Worm (Caenorhabditis elegans) whole organism, midembryonic: ENCODE measurements around the gene nra-1.
A peak's percentile ranks its signal among the peaks of the same experiment; 100 is the strongest.

Experiments
- T22C8.4 ChIP-seq: fragments of 200-800 bp; sonication (Bioruptor generic); IDR thresholded peaks from 2 replicates; pipeline ENCODE4 v1.3.6; 2022; ENCODE audit warnings: missing genetic modification characterization, missing compliant biosample characterization
- med-1 ChIP-seq: sonication (generic microtip); optimal IDR thresholded peaks from 2 replicates; lab custom pipeline; 2017; ENCODE audit warnings: missing genetic modification characterization, mild to moderate bottlenecking, missing compliant biosample characterization, antibody characterized with exemption, missing genetic modification reagents; ENCODE audit not compliant: insufficient read depth
- ztf-23 ChIP-seq: fragments of 200-800 bp; sonication (Bioruptor generic); IDR thresholded peaks from 2 replicates; pipeline ENCODE4 v1.3.6; 2022; ENCODE audit warnings: missing genetic modification reagents, missing genetic modification characterization, missing compliant biosample characterization

DNA sequence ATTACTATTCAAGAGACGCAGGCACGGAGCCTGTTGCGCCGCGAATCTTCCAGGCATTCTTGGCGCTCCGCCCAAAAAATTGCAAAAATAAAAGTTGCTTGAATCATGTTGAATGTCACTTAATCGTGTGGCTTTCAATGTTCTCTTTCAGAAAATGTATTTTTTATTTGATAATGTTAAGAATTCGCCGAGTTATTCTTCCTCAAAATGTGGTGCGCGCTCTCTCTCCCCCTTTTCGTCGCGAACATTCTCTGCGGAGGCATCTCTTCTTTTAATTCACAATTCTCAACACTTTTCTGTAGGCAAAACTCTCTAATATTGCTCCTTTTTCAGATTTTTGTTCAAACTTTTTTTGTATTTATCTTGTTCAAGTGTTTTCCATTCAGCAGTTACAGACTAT, 5.6 kb downstream of the nra-1 start:
- TF ChIP-seq med-1 (GFP tag; lab: Kevin White, UChicago) (no peak), T22C8.4 (no peak), ztf-23 (GFP tag; lab: Robert Waterston, UW) (peak; percentile 88; the same call in 1 of the 2 replicates)
